Worm (Caenorhabditis elegans) whole organism, young adult: Measurements from ENCODE around the gene his-59.

Experiments
- B0035.1 ChIP-seq: sonication (generic microtip); optimal IDR thresholded peaks from 2 replicates; lab custom pipeline; 2016; ENCODE audit warnings: missing genetic modification characterization, mild to moderate bottlenecking, missing compliant biosample characterization, missing genotype, missing genetic modification reagents
- B0336.3 ChIP-seq: fragments of 200-800 bp; sonication (Bioruptor generic); IDR thresholded peaks from 2 replicates; pipeline ENCODE4 v1.3.6; 2022; ENCODE audit warnings: missing genetic modification characterization, missing compliant biosample characterization
- C17E4.6 ChIP-seq: fragments of 200-800 bp; sonication (Bioruptor generic); IDR thresholded peaks from 2 replicates; pipeline ENCODE4 v1.3.6; 2022; ENCODE audit warnings: missing genetic modification reagents, missing genetic modification characterization, missing compliant biosample characterization
- F33H1.4 ChIP-seq: fragments of 200-800 bp; sonication (Bioruptor generic); IDR thresholded peaks from 2 replicates; pipeline ENCODE4 v1.3.6; 2022; ENCODE audit warnings: missing genetic modification reagents, missing genetic modification characterization, missing compliant biosample characterization
- F39B2.1 ChIP-seq: fragments of 200-800 bp; sonication (Bioruptor generic); IDR thresholded peaks from 2 replicates; pipeline ENCODE4 v1.3.6; 2022; ENCODE audit warnings: missing genetic modification reagents, missing genetic modification characterization, missing compliant biosample characterization
- F57C9.4 ChIP-seq: sonication (generic microtip); optimal IDR thresholded peaks from 2 replicates; lab custom pipeline; 2017; ENCODE audit warnings: mild to moderate bottlenecking, missing genetic modification characterization, missing compliant biosample characterization
- T07F8.4 ChIP-seq: sonication (generic microtip); optimal IDR thresholded peaks from 2 replicates; lab custom pipeline; 2016; ENCODE audit warnings: mild to moderate bottlenecking, missing genetic modification characterization, moderate library complexity, missing compliant biosample characterization
- T26A5.8 ChIP-seq: sonication (generic microtip); optimal IDR thresholded peaks from 2 replicates; lab custom pipeline; 2016; ENCODE audit warnings: missing genetic modification characterization, missing compliant biosample characterization
- Y53G8AR.9 ChIP-seq: fragments of 200-800 bp; sonication (Bioruptor generic); conservative IDR thresholded peaks from 2 replicates; pipeline ENCODE4 v1.3.6; 2022; ENCODE audit warnings: missing genetic modification reagents, missing genetic modification characterization, missing compliant biosample characterization
- Y95B8A.8 ChIP-seq: fragments of 200-800 bp; sonication (Bioruptor generic); IDR thresholded peaks from 2 replicates; pipeline ENCODE4 v1.3.6; 2022; ENCODE audit warnings: missing genetic modification reagents, missing genetic modification characterization, missing compliant biosample characterization
- ZK185.1 ChIP-seq: sonication (generic microtip); optimal IDR thresholded peaks from 2 replicates; lab custom pipeline; 2016; ENCODE audit warnings: mild to moderate bottlenecking, missing genetic modification characterization, missing compliant biosample characterization; ENCODE audit not compliant: poor library complexity, severe bottlenecking
- athp-1 ChIP-seq: sonication (generic microtip); optimal IDR thresholded peaks from 2 replicates; lab custom pipeline; 2017; ENCODE audit warnings: mild to moderate bottlenecking, missing genetic modification characterization, missing compliant biosample characterization
- attf-3 ChIP-seq: fragments of 200-800 bp; sonication (Bioruptor generic); conservative IDR thresholded peaks from 2 replicates; pipeline ENCODE4 v1.3.6; 2022; ENCODE audit warnings: missing genetic modification reagents, missing genetic modification characterization, missing compliant biosample characterization
- attf-6 ChIP-seq: fragments of 200-800 bp; sonication (Bioruptor generic); IDR thresholded peaks from 2 replicates; pipeline ENCODE4 v1.3.6; 2022; ENCODE audit warnings: missing genetic modification reagents, missing genetic modification characterization, missing compliant biosample characterization
- ceh-91 ChIP-seq: fragments of 200-800 bp; sonication (Bioruptor generic); IDR thresholded peaks from 2 replicates; pipeline ENCODE4 v1.3.6; 2022; ENCODE audit warnings: missing genetic modification reagents, missing genetic modification characterization, missing compliant biosample characterization
- chd-7 ChIP-seq: sonication (generic microtip); optimal IDR thresholded peaks from 2 replicates; lab custom pipeline; 2016; ENCODE audit warnings: mild to moderate bottlenecking, missing genetic modification characterization, moderate library complexity, missing compliant biosample characterization
- efl-1 ChIP-seq: fragments of 150-350 bp; optimal IDR thresholded peaks from 2 replicates; lab custom pipeline; 2014; ENCODE audit warnings: missing biosample characterization, missing genetic modification reagents, missing genetic modification characterization
- egl-18 ChIP-seq: fragments of 200-800 bp; sonication (Bioruptor generic); IDR thresholded peaks from 2 replicates; pipeline ENCODE4 v1.3.6; 2022; ENCODE audit warnings: missing genetic modification reagents, missing genetic modification characterization, missing compliant biosample characterization
- egl-44 ChIP-seq: fragments of 200-800 bp; sonication (Bioruptor generic); IDR thresholded peaks from 2 replicates; pipeline ENCODE4 v1.3.6; 2022; ENCODE audit warnings: missing genetic modification reagents, missing genetic modification characterization, missing compliant biosample characterization
- egrh-3 ChIP-seq: fragments of 200-800 bp; sonication (Bioruptor generic); IDR thresholded peaks from 2 replicates; pipeline ENCODE4 v1.3.6; 2022; ENCODE audit warnings: missing genetic modification reagents, missing genetic modification characterization, missing compliant biosample characterization
- ekl-4 ChIP-seq: fragments of 200-800 bp; sonication (Bioruptor generic); IDR thresholded peaks from 2 replicates; pipeline ENCODE4 v1.3.6; 2022; ENCODE audit warnings: missing genetic modification reagents, missing genetic modification characterization, missing compliant biosample characterization
- hlh-26 ChIP-seq: fragments of 200-800 bp; sonication (Bioruptor generic); conservative IDR thresholded peaks from 2 replicates; pipeline ENCODE4 v1.3.6; 2022; ENCODE audit warnings: missing genetic modification reagents, missing genetic modification characterization, missing compliant biosample characterization
- hmg-1.2 ChIP-seq: fragments of 200-800 bp; sonication (Bioruptor generic); IDR thresholded peaks from 2 replicates; pipeline ENCODE4 v1.3.6; 2022; ENCODE audit warnings: missing genetic modification reagents, missing genetic modification characterization, missing compliant biosample characterization
- hrde-1 ChIP-seq: sonication (generic microtip); optimal IDR thresholded peaks from 2 replicates; lab custom pipeline; 2016; ENCODE audit warnings: missing genetic modification characterization, mild to moderate bottlenecking, missing compliant biosample characterization, moderate library complexity, missing genotype, missing genetic modification reagents, borderline replicate concordance
- hsf-1 ChIP-seq: fragments of 200-800 bp; sonication (Bioruptor generic); IDR thresholded peaks from 2 replicates; pipeline ENCODE4 v1.3.6; 2022; ENCODE audit warnings: missing genetic modification reagents, missing genetic modification characterization, missing compliant biosample characterization
- let-526 ChIP-seq: fragments of 200-800 bp; sonication (Bioruptor generic); IDR thresholded peaks from 2 replicates; pipeline ENCODE4 v1.3.6; 2022; ENCODE audit warnings: missing genetic modification reagents, missing genetic modification characterization, missing compliant biosample characterization
- let-607 ChIP-seq, 2 experiments: fragments of 200-800 bp in 1 of 2; sonication (Bioruptor generic) in 1 of 2; sonication (generic microtip) in 1 of 2; optimal IDR thresholded peaks; 2 replicates each; lab custom pipeline; 2016 to 2018; ENCODE audit warnings: mild to moderate bottlenecking in 2 of 2, missing compliant biosample characterization in 2 of 2, missing genetic modification characterization in 2 of 2, moderate library complexity in 2 of 2, missing genotype in 1 of 2
- lin-26 ChIP-seq: fragments of 200-800 bp; sonication (Bioruptor generic); IDR thresholded peaks from 2 replicates; pipeline ENCODE4 v1.3.6; 2022; ENCODE audit warnings: missing genetic modification reagents, missing genetic modification characterization, missing compliant biosample characterization
- madf-8 ChIP-seq: fragments of 200-800 bp; sonication (Bioruptor generic); conservative IDR thresholded peaks from 2 replicates; pipeline ENCODE4 v1.3.6; 2022; ENCODE audit warnings: missing genetic modification reagents, missing genetic modification characterization, missing compliant biosample characterization
- mel-28 ChIP-seq: sonication (generic microtip); optimal IDR thresholded peaks from 2 replicates; lab custom pipeline; 2016; ENCODE audit warnings: borderline replicate concordance, mild to moderate bottlenecking, missing genetic modification characterization, missing compliant biosample characterization
- mes-4 ChIP-seq: sonication (generic microtip); optimal IDR thresholded peaks from 2 replicates; lab custom pipeline; 2016; ENCODE audit warnings: missing genotype, missing genetic modification characterization, missing compliant biosample characterization
- nfya-1 ChIP-seq: sonication (generic microtip); optimal IDR thresholded peaks from 2 replicates; lab custom pipeline; 2017; ENCODE audit warnings: antibody characterized with exemption, missing compliant biosample characterization, missing genetic modification characterization, borderline replicate concordance; ENCODE audit not compliant: insufficient read depth
- nhr-120 ChIP-seq: fragments of 200-800 bp; sonication (Bioruptor generic); IDR thresholded peaks from 2 replicates; pipeline ENCODE4 v1.3.6; 2022; ENCODE audit warnings: missing genetic modification characterization, missing compliant biosample characterization
- nhr-179 ChIP-seq: sonication (generic microtip); optimal IDR thresholded peaks from 2 replicates; lab custom pipeline; 2016; ENCODE audit warnings: mild to moderate bottlenecking, missing genetic modification characterization, missing compliant biosample characterization
- nhr-80 ChIP-seq: sonication (generic microtip); optimal IDR thresholded peaks from 2 replicates; lab custom pipeline; 2016; ENCODE audit warnings: missing genetic modification characterization, missing compliant biosample characterization
- nhr-90 ChIP-seq: sonication (generic microtip); optimal IDR thresholded peaks from 2 replicates; lab custom pipeline; 2016; ENCODE audit warnings: missing genotype, mild to moderate bottlenecking, missing genetic modification characterization, missing compliant biosample characterization
- pbrm-1 ChIP-seq: fragments of 200-800 bp; sonication (Bioruptor generic); IDR thresholded peaks from 2 replicates; pipeline ENCODE4 v1.3.6; 2022; ENCODE audit warnings: missing genetic modification reagents, missing genetic modification characterization, missing compliant biosample characterization
- repo-1 ChIP-seq: sonication (generic microtip); optimal IDR thresholded peaks from 2 replicates; lab custom pipeline; 2017; ENCODE audit warnings: mild to moderate bottlenecking, missing genetic modification characterization, missing compliant biosample characterization
- sea-2 ChIP-seq: fragments of 200-800 bp; sonication (Bioruptor generic); IDR thresholded peaks from 2 replicates; pipeline ENCODE4 v1.3.6; 2022; ENCODE audit warnings: missing genetic modification characterization, missing compliant biosample characterization
- sptf-2 ChIP-seq: fragments of 200-800 bp; sonication (Bioruptor generic); optimal IDR thresholded peaks from 2 replicates; lab custom pipeline; 2018; ENCODE audit warnings: mild to moderate bottlenecking, missing genetic modification characterization, missing compliant biosample characterization
- tbp1 ChIP-seq: fragments of 200-800 bp; sonication (Bioruptor generic); optimal IDR thresholded peaks from 2 replicates; lab custom pipeline; 2018; ENCODE audit warnings: mild to moderate bottlenecking, missing genetic modification characterization, missing compliant biosample characterization
- unc-130 ChIP-seq: sonication (generic microtip); optimal IDR thresholded peaks from 2 replicates; lab custom pipeline; 2016; ENCODE audit warnings: missing genetic modification reagents, missing genetic modification characterization, missing compliant biosample characterization
- zfh-2 ChIP-seq: fragments of 200-800 bp; sonication (Bioruptor generic); conservative IDR thresholded peaks from 2 replicates; pipeline ENCODE4 v1.3.6; 2022; ENCODE audit warnings: missing genetic modification reagents, missing genetic modification characterization, missing compliant biosample characterization
- zim-3 ChIP-seq: sonication (generic microtip); optimal IDR thresholded peaks from 2 replicates; lab custom pipeline; 2017; ENCODE audit warnings: mild to moderate bottlenecking, missing genetic modification characterization, moderate library complexity, missing compliant biosample characterization
- ztf-18 ChIP-seq: sonication (generic microtip); optimal IDR thresholded peaks from 2 replicates; lab custom pipeline; 2016; ENCODE audit warnings: missing genotype, mild to moderate bottlenecking, missing genetic modification characterization, missing compliant biosample characterization
- ztf-28 ChIP-seq: fragments of 200-800 bp; sonication (Bioruptor generic); IDR thresholded peaks from 2 replicates; pipeline ENCODE4 v1.3.6; 2022; ENCODE audit warnings: missing genetic modification reagents, missing genetic modification characterization, missing compliant biosample characterization
- ztf-6 ChIP-seq: fragments of 200-800 bp; sonication (Bioruptor generic); IDR thresholded peaks from 2 replicates; pipeline ENCODE4 v1.3.6; 2022; ENCODE audit warnings: missing genetic modification reagents, missing genetic modification characterization, missing compliant biosample characterization

Gene his-59

DNA sequence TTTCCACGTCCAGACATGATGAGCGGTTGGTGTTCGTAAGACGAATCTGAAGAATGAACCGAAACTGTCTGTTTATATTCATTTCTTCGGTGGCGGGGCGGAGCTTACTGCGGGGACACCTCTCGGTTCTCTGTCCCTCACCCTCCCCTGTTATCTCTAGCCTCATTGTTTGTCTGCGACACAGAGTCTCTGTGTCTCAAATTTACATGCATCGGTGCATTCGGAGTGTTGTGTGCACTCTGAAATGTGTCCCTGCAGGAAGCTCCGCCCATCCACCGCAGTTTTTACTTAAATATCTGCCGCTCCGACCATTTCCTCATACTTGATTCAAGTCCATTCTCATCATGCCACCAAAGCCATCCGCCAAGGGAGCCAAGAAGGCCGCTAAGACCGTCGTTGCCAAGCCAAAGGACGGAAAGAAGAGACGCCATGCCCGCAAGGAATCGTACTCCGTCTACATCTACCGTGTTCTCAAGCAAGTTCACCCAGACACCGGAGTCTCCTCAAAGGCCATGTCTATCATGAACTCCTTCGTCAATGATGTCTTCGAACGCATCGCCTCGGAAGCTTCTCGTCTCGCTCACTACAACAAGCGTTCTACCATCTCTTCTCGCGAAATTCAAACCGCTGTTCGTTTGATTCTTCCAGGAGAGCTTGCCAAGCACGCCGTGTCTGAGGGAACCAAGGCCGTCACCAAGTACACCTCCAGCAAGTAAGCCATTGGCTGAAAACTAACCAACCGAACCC, 1.7 kb upstream of the his-59 start, which contains the start of the genes his-61 and his-62 (continued):
- TF ChIP-seq sptf-2 (GFP tag; lab: Kevin White, UChicago) (no peak), chd-7 (no peak), Y95B8A.8 (GFP tag; lab: Robert Waterston, UW) (0 out of 2 replicates have a peak, but pooled peaks have one; percentile 70), mes-4 (tag; lab: Kevin White, UChicago) (no peak), nhr-90 (peak; percentile 42), pbrm-1 (GFP tag; lab: Robert Waterston, UW) (peak; percentile 63; the same call in 1 of the 2 replicates), F33H1.4 (GFP tag; lab: Robert Waterston, UW) (peak; percentile 10; the same call in 1 of the 2 replicates), attf-6 (GFP tag; lab: Robert Waterston, UW) (peak; percentile 80; the same call in 1 of the 2 replicates), egl-44 (0 out of 2 replicates have a peak, but pooled peaks have one; percentile 58), egrh-3 (GFP tag; lab: Robert Waterston, UW) (no peak), ztf-18 (peak; percentile 29), B0035.1 (no peak), repo-1 (tag; lab: Kevin White, UChicago) (no peak)

DNA sequence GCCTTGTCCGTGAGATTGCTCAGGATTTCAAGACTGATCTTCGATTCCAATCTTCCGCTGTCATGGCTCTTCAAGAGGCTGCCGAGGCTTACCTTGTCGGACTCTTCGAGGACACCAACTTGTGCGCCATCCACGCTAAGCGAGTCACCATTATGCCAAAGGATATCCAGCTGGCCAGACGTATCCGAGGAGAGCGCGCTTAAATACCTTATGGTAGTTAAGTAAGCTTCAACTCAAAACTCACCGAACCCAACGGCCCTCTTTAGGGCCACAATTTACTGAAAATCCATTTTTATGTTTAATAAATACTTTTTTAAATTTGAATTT, 371 bp downstream of the his-59 start:
- no peak for TF ChIP-seq efl-1
- TF ChIP-seq Y53G8AR.9 (GFP tag; lab: Robert Waterston, UW): peak; percentile 85
- TF ChIP-seq ekl-4 (GFP tag; lab: Robert Waterston, UW): peak; percentile 57; the same call in 1 of the 2 replicates
- TF ChIP-seq tbp1 (GFP tag; lab: Kevin White, UChicago): peak; percentile 34
- no peak for TF ChIP-seq nhr-120
- TF ChIP-seq egl-18 (GFP tag; lab: Robert Waterston, UW): no peak
- no peak for TF ChIP-seq hlh-26
- TF ChIP-seq ceh-91: no peak
- TF ChIP-seq attf-6 (GFP tag; lab: Robert Waterston, UW): peak; percentile 63
- no peak for TF ChIP-seq zfh-2
- TF ChIP-seq F57C9.4: no peak
- TF ChIP-seq ZK185.1 (tag; lab: Kevin White, UChicago): no peak
- no peak for TF ChIP-seq ztf-6 (GFP tag; lab: Robert Waterston, UW)
- peak; percentile 51 for TF ChIP-seq C17E4.6 (GFP tag; lab: Robert Waterston, UW)
- no peak for TF ChIP-seq let-526 (GFP tag; lab: Robert Waterston, UW)
- no peak for TF ChIP-seq hmg-1.2 (GFP tag; lab: Robert Waterston, UW)
- no peak for TF ChIP-seq T26A5.8 (tag; lab: Kevin White, UChicago)
- no peak for TF ChIP-seq nfya-1
- no peak for TF ChIP-seq let-607 (tag; optimal IDR thresholded peaks at IDR 0.05; lab: Kevin White, UChicago)
- no peak for TF ChIP-seq T07F8.4 (tag; lab: Kevin White, UChicago)
- peak; percentile 13; the same call in 1 of the 2 replicates for TF ChIP-seq F39B2.1
- no peak; the same call in 1 of the 2 replicates for TF ChIP-seq madf-8 (GFP tag; lab: Robert Waterston, UW)
- no peak for TF ChIP-seq sea-2 (GFP tag; lab: Robert Waterston, UW)
- peak; percentile 84 for TF ChIP-seq B0336.3
- TF ChIP-seq ztf-28: no peak
- TF ChIP-seq mel-28 (tag; lab: Kevin White, UChicago): no peak
- no peak for TF ChIP-seq unc-130
- TF ChIP-seq nhr-80 (tag; lab: Kevin White, UChicago): no peak
- peak; percentile 91 for TF ChIP-seq hrde-1 (tag; lab: Kevin White, UChicago)
- peak; percentile 84 for TF ChIP-seq lin-26 (GFP tag; lab: Robert Waterston, UW)
- TF ChIP-seq nhr-179 (tag; lab: Kevin White, UChicago): no peak
- TF ChIP-seq athp-1 (tag; lab: Kevin White, UChicago): peak; percentile 27
- no peak for TF ChIP-seq attf-3 (GFP tag; lab: Robert Waterston, UW)
- TF ChIP-seq hsf-1 (GFP tag; lab: Robert Waterston, UW): 0 out of 2 replicates have a peak, but pooled peaks have one; percentile 50
- no peak for TF ChIP-seq zim-3 (tag; lab: Kevin White, UChicago)
